Fruit fly (Drosophila melanogaster): ENCODE data around the gene CG8034.

- no peak for TF ChIP-seq pan (optimal IDR thresholded peaks at IDR 0.05)
- TF ChIP-seq EcR (GFP tag; optimal IDR thresholded peaks at IDR 0.05) = no peak
- TF ChIP-seq usp (GFP tag; optimal IDR thresholded peaks at IDR 0.05) = no peak
- TF ChIP-seq CG8478 (optimal IDR thresholded peaks at IDR 0.05) = no peak
- no peak for TF ChIP-seq Dll (optimal IDR thresholded peaks at IDR 0.05)
Measured at dm6 chrX:19278395-19278794, 19.6 kb downstream of the CG8034 start.

Data from whole organism.